Worm (Caenorhabditis elegans): ENCODE measurements around the gene Y59E9AL.8.
A peak's percentile ranks its signal among the peaks of the same experiment; 100 is the strongest.

The Y59E9AL.8 gene

ce11 chrIV:5216349-5216748 is 7.8 kb downstream of the Y59E9AL.8 start (continued):
- TF ChIP-seq pqm-1 (tag; optimal IDR thresholded peaks at IDR 0.05) (no peak), dpl-1 (GFP tag; optimal IDR thresholded peaks at IDR 0.05) (no peak), lin-14 (GFP tag; optimal IDR thresholded peaks at IDR 0.05) (peak; percentile 33), egl-27 (tag; optimal IDR thresholded peaks at IDR 0.05) (no peak)

ce11 chrIV:5215092-5215491 is 9.0 kb downstream of the Y59E9AL.8 start, which contains the start of gene Y59E9AL.4:
Y59E9AL.4 (minus strand) TSS chrIV:5215192.
- TF ChIP-seq nhr-76 (tag; optimal IDR thresholded peaks at IDR 0.05) = no peak
- TF ChIP-seq nhr-85 (tag) = no peak
- TF ChIP-seq unc-86 (tag; optimal IDR thresholded peaks at IDR 0.05) = no peak

ce11 chrIV:5210606-5211005 is 13.5 kb downstream of the Y59E9AL.8 start:
- no peak for TF ChIP-seq sptf-1 (tag; optimal IDR thresholded peaks at IDR 0.05)
- TF ChIP-seq ceh-8 (GFP tag; optimal IDR thresholded peaks at IDR 0.05) = no peak
- no peak for TF ChIP-seq efl-1 (optimal IDR thresholded peaks at IDR 0.05)
- no peak for TF ChIP-seq efl-1 (GFP tag; optimal IDR thresholded peaks at IDR 0.05 in 1 of 2)
- no peak for TF ChIP-seq ceh-90 (tag; optimal IDR thresholded peaks at IDR 0.05)
- no peak for TF ChIP-seq ceh-82 (tag; optimal IDR thresholded peaks at IDR 0.05)
- no peak for TF ChIP-seq nhr-237 (tag; optimal IDR thresholded peaks at IDR 0.05)
- no peak for TF ChIP-seq hlh-17 (GFP tag; optimal IDR thresholded peaks at IDR 0.05; ENCODE audit: borderline replicate concordance)
- no peak for TF ChIP-seq nhr-12 (tag; optimal IDR thresholded peaks at IDR 0.05)
- no peak for TF ChIP-seq nhr-47 (tag; optimal IDR thresholded peaks at IDR 0.05)
- TF ChIP-seq mdl-1 (tag; optimal IDR thresholded peaks at IDR 0.05) = no peak
- no peak for TF ChIP-seq nhr-90 (tag; optimal IDR thresholded peaks at IDR 0.05; ENCODE audit: poor library complexity)
- TF ChIP-seq snpc-4 (tag; optimal IDR thresholded peaks at IDR 0.05) = no peak
- TF ChIP-seq pax-3 (tag; optimal IDR thresholded peaks at IDR 0.05) = no peak

ce11 chrIV:5209390-5209789 is 14.7 kb downstream of the Y59E9AL.8 start, which contains the start of the genes Y59E9AL.36 and nbet-1:
Y59E9AL.36 (minus strand) TSS chrIV:5209481.
nbet-1 (plus strand) TSS chrIV:5209501.
- peak; percentile 90 for TF ChIP-seq C16A3.4 (tag; optimal IDR thresholded peaks at IDR 0.05)
- TF ChIP-seq nhr-77 (tag; optimal IDR thresholded peaks at IDR 0.05) = peak; percentile 64
- no peak for TF ChIP-seq unc-62 (GFP tag; optimal IDR thresholded peaks at IDR 0.05)
- peak; percentile 43 for TF ChIP-seq blmp-1 (tag; optimal IDR thresholded peaks at IDR 0.05)
- TF ChIP-seq fos-1 (tag; optimal IDR thresholded peaks at IDR 0.05) = peak; percentile 57
- peak; percentile 82 for TF ChIP-seq nhr-71 (tag; optimal IDR thresholded peaks at IDR 0.05)
- peak; percentile 84 to 90 (median 89) for TF ChIP-seq dpl-1 (GFP tag; optimal IDR thresholded peaks at IDR 0.05)
- peak; percentile 56 for TF ChIP-seq unc-86 (tag; optimal IDR thresholded peaks at IDR 0.05)
- no peak for TF ChIP-seq ceh-8 (GFP tag; optimal IDR thresholded peaks at IDR 0.05)
- TF ChIP-seq ceh-88 (GFP tag; IDR thresholded peaks at IDR 0.05) = peak; percentile 35; the same call in 1 of the 2 replicates
- no peak for TF ChIP-seq hlh-4 (tag; optimal IDR thresholded peaks at IDR 0.05)
- TF ChIP-seq hpl-2 (GFP tag; optimal IDR thresholded peaks at IDR 0.05) = peak; percentile 15
- no peak for TF ChIP-seq ceh-90 (tag; optimal IDR thresholded peaks at IDR 0.05)
- no peak for TF ChIP-seq ztf-11 (tag; optimal IDR thresholded peaks at IDR 0.05)
- no peak for TF ChIP-seq mab-9 (GFP tag; IDR thresholded peaks at IDR 0.05)
- peak; percentile 81 for TF ChIP-seq xbp-1 (tag; optimal IDR thresholded peaks at IDR 0.05)
- no peak for TF ChIP-seq ztf-4 (tag; optimal IDR thresholded peaks at IDR 0.05)
- TF ChIP-seq skn-1 (tag; optimal IDR thresholded peaks at IDR 0.05) = peak; percentile 70
- TF ChIP-seq nhr-76 (tag; optimal IDR thresholded peaks at IDR 0.05) = no peak
- no peak for TF ChIP-seq egl-27 (tag; optimal IDR thresholded peaks at IDR 0.05)
- peak; percentile 15 for TF ChIP-seq elt-2 (tag; optimal IDR thresholded peaks at IDR 0.05)
- no peak for TF ChIP-seq aha-1 (tag; optimal IDR thresholded peaks at IDR 0.05)
- no peak for TF ChIP-seq hlh-17 (GFP tag; optimal IDR thresholded peaks at IDR 0.05; ENCODE audit: borderline replicate concordance)
- peak; percentile 41 for TF ChIP-seq C04F5.9 (tag; optimal IDR thresholded peaks at IDR 0.05)
- TF ChIP-seq lir-3 (tag; optimal IDR thresholded peaks at IDR 0.05; ENCODE audit: poor library complexity) = no peak
- peak; percentile 63 for TF ChIP-seq swsn-7 (tag; optimal IDR thresholded peaks at IDR 0.05)
- peak; percentile 81 to 90 for TF ChIP-seq lsy-2 (tag; optimal IDR thresholded peaks at IDR 0.05)
- TF ChIP-seq fkh-4 (tag; optimal IDR thresholded peaks at IDR 0.05; ENCODE audit: borderline replicate concordance) = no peak
- TF ChIP-seq zip-4 (GFP tag; optimal IDR thresholded peaks at IDR 0.05) = peak; percentile 21
- no peak for TF ChIP-seq nhr-28 (tag; optimal IDR thresholded peaks at IDR 0.05)
- peak; percentile 73 for TF ChIP-seq lin-14 (GFP tag; optimal IDR thresholded peaks at IDR 0.05)
- TF ChIP-seq lin-35 (GFP tag; optimal IDR thresholded peaks at IDR 0.05) = peak; percentile 86 to 95
- peak; percentile 71 for TF ChIP-seq nhr-85 (tag)
- TF ChIP-seq pag-3 (tag; optimal IDR thresholded peaks at IDR 0.05; ENCODE audit: borderline replicate concordance, insufficient read depth) = no peak

Data from whole organism, L1 larva.